In the genomic region with DNA sequence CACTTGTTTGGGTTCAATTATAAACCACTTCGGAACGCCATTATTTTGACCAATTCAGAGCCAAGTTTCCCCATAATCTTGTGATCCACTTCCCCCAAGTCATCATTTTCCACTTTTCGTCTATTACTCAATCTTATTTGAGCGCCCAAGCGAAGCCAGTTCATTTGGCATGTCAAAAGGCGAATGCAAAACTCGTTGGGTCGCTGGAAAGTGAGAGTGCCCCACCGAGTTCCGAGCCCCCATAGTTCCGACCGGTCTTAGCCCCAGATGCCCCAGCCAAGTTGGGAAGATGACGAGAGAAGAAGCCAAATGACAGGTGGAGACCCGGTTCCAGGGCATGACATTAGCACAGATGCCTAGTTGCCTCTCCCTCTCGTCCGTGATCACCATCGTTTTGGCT, we compare ENCODE assay signal across 2 fruit fly cellular contexts.
TF ChIP-seq lines count a peak whose summit lies in the region.

No protein-coding gene starts in this region.

- no peak for TF ChIP-seq CTCF in whole organism, embryonic (GFP tag; optimal IDR thresholded peaks at IDR 0.05; lab: Kevin White, UChicago)

TF ChIP-seq in whole organism, embryonic, 481 proteins besides CTCF, POLR2A, EP300 and RAD21:
- TF ChIP-seq p53 (GFP tag; optimal IDR thresholded peaks at IDR 0.05; lab: Kevin White, UChicago) = no peak
- TF ChIP-seq Med (GFP tag; lab: Kevin White, UChicago) = peak; percentile 66
- TF ChIP-seq CG13894 (tag; optimal IDR thresholded peaks at IDR 0.05; lab: Kevin White, UChicago) = peak; percentile 15
- TF ChIP-seq Blimp-1 (GFP tag; optimal IDR thresholded peaks at IDR 0.05; lab: Kevin White, UChicago) = peak; percentile 95
- TF ChIP-seq disco-r (GFP tag; optimal IDR thresholded peaks at IDR 0.05; lab: Kevin White, UChicago) = no peak
- no peak for TF ChIP-seq sr (GFP tag; IDR thresholded peaks at IDR 0.05; lab: Robert Waterston, UW)
- no peak for TF ChIP-seq gro (GFP tag; optimal IDR thresholded peaks at IDR 0.05; lab: Kevin White, UChicago)
- no peak for TF ChIP-seq CG9797 (GFP tag; optimal IDR thresholded peaks at IDR 0.05; lab: Kevin White, UChicago)
- TF ChIP-seq CG6175 (GFP tag; IDR thresholded peaks at IDR 0.05; lab: Robert Waterston, UW) = 0 out of 3 replicates have a peak, but pooled peaks have one; percentile 30
- TF ChIP-seq CG11093 (GFP tag; IDR thresholded peaks at IDR 0.05; lab: Robert Waterston, UW) = no peak
- TF ChIP-seq aop (GFP tag; IDR thresholded peaks at IDR 0.05; lab: Robert Waterston, UW) = no peak
- peak in 1 of 2 experiments; percentile 24 for TF ChIP-seq Hr78 (GFP tag; optimal IDR thresholded peaks at IDR 0.05; lab: Kevin White, UChicago)
- peak; percentile 56 for TF ChIP-seq pros (GFP tag; optimal IDR thresholded peaks at IDR 0.05; lab: Kevin White, UChicago)
- TF ChIP-seq maf-S (GFP tag; optimal IDR thresholded peaks at IDR 0.05; lab: Kevin White, UChicago) = no peak
- no peak for TF ChIP-seq fd64A (GFP tag; optimal IDR thresholded peaks at IDR 0.05; lab: Kevin White, UChicago)
- no peak for TF ChIP-seq ewg (GFP tag; optimal IDR thresholded peaks at IDR 0.05; lab: Kevin White, UChicago)
- TF ChIP-seq CG12769 (tag; optimal IDR thresholded peaks at IDR 0.05; lab: Kevin White, UChicago) = peak; percentile 36
- TF ChIP-seq CG18476 (GFP tag; optimal IDR thresholded peaks at IDR 0.05; lab: Kevin White, UChicago) = no peak
- no peak for TF ChIP-seq CG17328 (GFP tag; IDR thresholded peaks at IDR 0.05; lab: Robert Waterston, UW)
- TF ChIP-seq prd (optimal IDR thresholded peaks at IDR 0.05; lab: Kevin White, UChicago) = no peak
- TF ChIP-seq prd (GFP tag; IDR thresholded peaks at IDR 0.05; lab: Robert Waterston, UW) = no peak
- no peak for TF ChIP-seq NC2β (GFP tag; optimal IDR thresholded peaks at IDR 0.05; lab: Kevin White, UChicago)
- no peak for TF ChIP-seq shn (GFP tag; optimal IDR thresholded peaks at IDR 0.05; lab: Kevin White, UChicago)
- no peak for TF ChIP-seq CG18619 (GFP tag; optimal IDR thresholded peaks at IDR 0.05; lab: Kevin White, UChicago)
- TF ChIP-seq Dref (GFP tag; IDR thresholded peaks at IDR 0.05; lab: Robert Waterston, UW) = no peak

TF ChIP-seq in whole organism, prepupa, 60 proteins besides CTCF, POLR2A, EP300 and RAD21:
- TF ChIP-seq Blimp-1 (GFP tag; optimal IDR thresholded peaks at IDR 0.05; lab: Kevin White, UChicago) (peak; percentile 62), Sox102F (GFP tag; optimal IDR thresholded peaks at IDR 0.05; lab: Kevin White, UChicago) (no peak), CG8632 (GFP tag; optimal IDR thresholded peaks at IDR 0.05; lab: Kevin White, UChicago) (no peak)

Comparison
In these comparisons a context has a peak if more than half of its experiments do, and no peak if none do; other contexts are left out.
1. Of the 7 proteins assayed by ChIP-seq in both whole organism, embryonic and whole organism, prepupa: peak only in whole organism, embryonic: none; only in whole organism, prepupa: none; in both: Blimp-1; in neither: 6.